Fruit fly (Drosophila melanogaster) whole organism, embryonic: ENCODE results near the gene spdo.

Experiments used
- CG11093 ChIP-seq: fragments of 200-800 bp; sonication (Bioruptor generic); IDR thresholded peaks from 3 replicates; pipeline ENCODE4 v1.3.6; 2022; ENCODE audit warnings: missing biosample characterization, missing genetic modification characterization
- CG11723 ChIP-seq: fragments of 200-800 bp; sonication (Bioruptor generic); optimal IDR thresholded peaks from 2 replicates; lab custom pipeline; 2017; ENCODE audit warnings: missing biosample characterization, mild to moderate bottlenecking, missing genetic modification characterization
- CG31388 ChIP-seq: fragments of 200-800 bp; sonication (Bioruptor generic); optimal IDR thresholded peaks from 2 replicates; lab custom pipeline; 2016; ENCODE audit warnings: missing biosample characterization, missing genetic modification characterization
- CG34224 ChIP-seq: fragments of 200-800 bp; sonication (Bioruptor generic); IDR thresholded peaks from 3 replicates; pipeline ENCODE4 v1.3.6; 2022; ENCODE audit warnings: missing biosample characterization, missing genetic modification characterization; ENCODE audit not compliant: partially characterized antibody
- CG8924 ChIP-seq: fragments of 200-800 bp; optimal IDR thresholded peaks from 3 replicates; lab custom pipeline; 2019; ENCODE audit warnings: missing biosample characterization, mild to moderate bottlenecking, missing genetic modification characterization, moderate library complexity
- HHEX ChIP-seq: fragments of 200-800 bp; sonication (Bioruptor generic); optimal IDR thresholded peaks from 3 replicates; lab custom pipeline; 2017; ENCODE audit warnings: missing biosample characterization, mild to moderate bottlenecking, missing genetic modification characterization, missing genetic modification reagents
- NK7.1 ChIP-seq: fragments of 200-800 bp; sonication (Bioruptor generic); optimal IDR thresholded peaks from 3 replicates; lab custom pipeline; 2016; ENCODE audit warnings: missing biosample characterization, missing genetic modification characterization
- Oli ChIP-seq: fragments of 200-800 bp; sonication (Bioruptor generic); optimal IDR thresholded peaks from 2 replicates; lab custom pipeline; 2018; ENCODE audit warnings: missing biosample characterization, mild to moderate bottlenecking, missing genetic modification characterization, moderate library complexity
- Rx ChIP-seq: fragments of 200-800 bp; sonication (Bioruptor generic); IDR thresholded peaks from 2 replicates; pipeline ENCODE4 v1.3.6; 2022; ENCODE audit warnings: missing biosample characterization, missing genetic modification characterization
- Stat92E ChIP-seq, 3 experiments: fragments of >200 bp in 2 of 3; fragments of 200-800 bp in 1 of 3; sonication (Bioruptor generic) in 1 of 3; optimal IDR thresholded peaks; 2 replicates each; lab custom pipeline; 2017 to 2019; ENCODE audit warnings: missing biosample characterization in 3 of 3, missing genetic modification characterization in 3 of 3, mild to moderate bottlenecking in 1 of 3, moderate library complexity in 1 of 3
- Xrp1 ChIP-seq: fragments of 200-800 bp; sonication (Bioruptor generic); IDR thresholded peaks from 2 replicates; pipeline ENCODE4 v1.3.6; 2022; ENCODE audit warnings: missing biosample characterization, missing genetic modification characterization
- crp ChIP-seq, 2 experiments: fragments of 200-800 bp; sonication (Bioruptor generic); optimal IDR thresholded peaks; 2 replicates in 1 of 2; 3 replicates in 1 of 2; lab custom pipeline; 2017; ENCODE audit warnings: missing biosample characterization in 2 of 2, missing genetic modification characterization in 2 of 2, mild to moderate bottlenecking in 1 of 2, moderate library complexity in 1 of 2
- psq ChIP-seq: fragments of 200-800 bp; sonication (Bioruptor generic); optimal IDR thresholded peaks from 2 replicates; lab custom pipeline; 2017; ENCODE audit warnings: missing biosample characterization, missing genetic modification characterization
- tll ChIP-seq, 2 experiments: fragments of 200-800 bp in 1 of 2; fragments of >200 bp in 1 of 2; sonication (Bioruptor generic) in 1 of 2; optimal IDR thresholded peaks; 2 replicates each; lab custom pipeline; 2017 to 2019; ENCODE audit warnings: missing biosample characterization in 2 of 2, missing genetic modification characterization in 2 of 2, mild to moderate bottlenecking in 1 of 2, moderate library complexity in 1 of 2

dm6 chr3R:30466515-30466914 lies 10.0 kb upstream of the spdo start:
- no peak for TF ChIP-seq HHEX (GFP tag; lab: Kevin White, UChicago)
- TF ChIP-seq CG11723 (GFP tag; lab: Kevin White, UChicago): no peak
- no peak for TF ChIP-seq psq (GFP tag; lab: Kevin White, UChicago)
- TF ChIP-seq Oli (tag; lab: Kevin White, UChicago): no peak
- TF ChIP-seq CG31388 (GFP tag; lab: Kevin White, UChicago): no peak
- TF ChIP-seq Xrp1 (GFP tag; lab: Robert Waterston, UW): no peak
- no peak for TF ChIP-seq CG11093 (GFP tag; lab: Robert Waterston, UW)
- TF ChIP-seq crp (GFP tag; optimal IDR thresholded peaks at IDR 0.05; lab: Kevin White, UChicago): no peak
- peak in 1 of 2 experiments; percentile 31 for TF ChIP-seq tll (GFP tag; optimal IDR thresholded peaks at IDR 0.05; lab: Kevin White, UChicago)
- no peak for TF ChIP-seq NK7.1 (GFP tag; lab: Kevin White, UChicago)
- TF ChIP-seq CG34224: no peak
- no peak for TF ChIP-seq CG8924
- TF ChIP-seq Rx (GFP tag; lab: Robert Waterston, UW): no peak
- TF ChIP-seq Stat92E (GFP tag; optimal IDR thresholded peaks at IDR 0.05; lab: Kevin White, UChicago): no peak
